Fruit fly (Drosophila melanogaster): ENCODE measurements around the gene CG7632.

DNA sequence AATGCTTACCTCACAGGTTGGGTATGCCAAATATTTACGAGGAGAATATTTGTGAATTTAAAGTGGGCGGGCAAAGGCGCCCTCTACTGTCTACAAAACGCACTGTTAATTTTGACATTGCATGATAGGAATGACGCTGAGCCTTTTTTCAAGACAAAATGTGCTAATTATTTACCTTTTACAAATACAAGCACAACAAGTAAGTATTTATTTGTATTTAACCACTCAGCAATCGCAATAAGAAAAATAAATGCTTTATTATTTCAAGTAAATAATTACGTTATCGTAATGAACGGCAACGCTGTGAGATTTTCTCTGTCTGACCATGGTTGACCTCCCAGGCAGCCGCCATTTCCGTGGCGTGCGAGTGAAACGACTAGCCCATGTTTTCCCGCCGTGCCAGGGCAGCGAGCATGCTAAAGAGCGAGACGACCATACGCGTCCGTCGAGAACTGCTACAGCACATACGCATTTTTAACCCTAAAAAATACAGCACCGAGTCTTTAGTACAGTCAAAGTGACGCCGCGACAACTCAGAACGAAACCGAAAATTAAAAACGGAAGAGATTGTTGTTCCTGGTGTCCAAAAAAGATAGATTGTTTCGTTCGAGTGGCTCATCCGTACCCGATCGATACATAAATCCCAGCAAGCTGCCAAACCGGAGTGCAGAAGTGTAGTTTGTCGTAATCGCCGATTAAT is 18.7 kb upstream of the CG7632 start, which contains the start of the genes CG12974 and pzg:
- TF ChIP-seq Rel (GFP tag; optimal IDR thresholded peaks at IDR 0.05) (no peak), Rel (tag; optimal IDR thresholded peaks at IDR 0.05) (no peak), h (GFP tag; optimal IDR thresholded peaks at IDR 0.05) (peak; percentile 66), Dfd (GFP tag; optimal IDR thresholded peaks at IDR 0.05) (no peak)
